Worm (Caenorhabditis elegans): Measurements from ENCODE around the gene sorf-2.

The sorf-2 gene

ce11 chrIII:5287877-5288276 is 38.5 kb upstream of the sorf-2 start, which contains the start of gene T15B12.1:
Gene T15B12.1 (plus strand): TSS chrIII:5288177.
- no peak for TF ChIP-seq ztf-1 (GFP tag; conservative IDR thresholded peaks at IDR 0.05)
- TF ChIP-seq mbf-1 (tag; optimal IDR thresholded peaks at IDR 0.05), result no peak
- no peak for TF ChIP-seq nhr-77 (tag; optimal IDR thresholded peaks at IDR 0.05)
- TF ChIP-seq elt-1 (tag; optimal IDR thresholded peaks at IDR 0.05), result no peak

ce11 chrIII:5290230-5290629 is 36.2 kb upstream of the sorf-2 start:
- no peak for TF ChIP-seq elt-1 (tag; optimal IDR thresholded peaks at IDR 0.05)
- no peak for TF ChIP-seq C34F6.9 (tag; optimal IDR thresholded peaks at IDR 0.05)
- no peak for TF ChIP-seq F13H6.1 (tag; optimal IDR thresholded peaks at IDR 0.05)
- TF ChIP-seq aly-2 (tag; optimal IDR thresholded peaks at IDR 0.05), result no peak
- no peak for TF ChIP-seq ztf-11 (tag; optimal IDR thresholded peaks at IDR 0.05)
- TF ChIP-seq lsy-2 (tag; optimal IDR thresholded peaks at IDR 0.05), result no peak
- no peak for TF ChIP-seq Y55F3AM.14 (GFP tag; optimal IDR thresholded peaks at IDR 0.05)
- no peak for TF ChIP-seq zag-1 (tag; optimal IDR thresholded peaks at IDR 0.05)
- TF ChIP-seq sma-9 (GFP tag; optimal IDR thresholded peaks at IDR 0.05), result no peak
- TF ChIP-seq sma-9 (tag; optimal IDR thresholded peaks at IDR 0.05), result no peak
- TF ChIP-seq snpc-4 (tag; optimal IDR thresholded peaks at IDR 0.05), result no peak
- no peak for TF ChIP-seq nhr-12 (tag; optimal IDR thresholded peaks at IDR 0.05)
- TF ChIP-seq lin-11 (tag; optimal IDR thresholded peaks at IDR 0.05), result no peak
- TF ChIP-seq crh-2 (tag; optimal IDR thresholded peaks at IDR 0.05), result no peak

- TF ChIP-seq ceh-16 (tag; optimal IDR thresholded peaks at IDR 0.05), result no peak
- TF ChIP-seq nhr-11 (tag; optimal IDR thresholded peaks at IDR 0.05), result no peak
- TF ChIP-seq mab-5 (tag; optimal IDR thresholded peaks at IDR 0.05), result no peak
- no peak for TF ChIP-seq skn-1 (tag; optimal IDR thresholded peaks at IDR 0.05)
- no peak for TF ChIP-seq sma-9 (GFP tag; optimal IDR thresholded peaks at IDR 0.05)
- TF ChIP-seq sma-9 (tag; optimal IDR thresholded peaks at IDR 0.05), result no peak
- TF ChIP-seq C34F6.9 (tag; optimal IDR thresholded peaks at IDR 0.05), result no peak
- TF ChIP-seq fos-1 (tag; optimal IDR thresholded peaks at IDR 0.05), result peak; percentile 46
- no peak for TF ChIP-seq unc-39 (tag; optimal IDR thresholded peaks at IDR 0.05)
These were observed 35.1 kb upstream of the sorf-2 start for ce11 chrIII:5291281-5291680.

- TF ChIP-seq ztf-11 (tag; optimal IDR thresholded peaks at IDR 0.05) (no peak), mdl-1 (tag; optimal IDR thresholded peaks at IDR 0.05) (no peak), lin-11 (tag; optimal IDR thresholded peaks at IDR 0.05) (no peak), sma-9 (GFP tag; optimal IDR thresholded peaks at IDR 0.05) (no peak), sma-9 (tag; optimal IDR thresholded peaks at IDR 0.05) (no peak), nhr-10 (tag; optimal IDR thresholded peaks at IDR 0.05) (no peak), nhr-23 (tag; optimal IDR thresholded peaks at IDR 0.05) (no peak)
These were observed 32.1 kb upstream of the sorf-2 start for ce11 chrIII:5294281-5294680.

- TF ChIP-seq elt-3 (tag; optimal IDR thresholded peaks at IDR 0.05) (no peak), nhr-21 (tag; optimal IDR thresholded peaks at IDR 0.05) (peak; percentile 28), nhr-11 (tag; optimal IDR thresholded peaks at IDR 0.05) (no peak), nhr-129 (tag; optimal IDR thresholded peaks at IDR 0.05) (peak; percentile 78), lin-11 (tag; optimal IDR thresholded peaks at IDR 0.05) (no peak), nhr-6 (tag; optimal IDR thresholded peaks at IDR 0.05) (peak; percentile 9), ztf-1 (GFP tag; conservative IDR thresholded peaks at IDR 0.05) (no peak), gmeb-1 (tag; optimal IDR thresholded peaks at IDR 0.05) (peak; percentile 36), nhr-77 (tag; optimal IDR thresholded peaks at IDR 0.05) (no peak), ama-1 (optimal IDR thresholded peaks at IDR 0.05) (no peak), sma-3 (GFP tag; optimal IDR thresholded peaks at IDR 0.05) (peak; percentile 55), lin-39 (tag; optimal IDR thresholded peaks at IDR 0.05) (no peak), ceh-16 (tag; optimal IDR thresholded peaks at IDR 0.05) (no peak), sma-9 (GFP tag; optimal IDR thresholded peaks at IDR 0.05) (peak; percentile 74), sma-9 (tag; optimal IDR thresholded peaks at IDR 0.05) (no peak), ceh-82 (tag; optimal IDR thresholded peaks at IDR 0.05) (no peak), nhr-237 (tag; optimal IDR thresholded peaks at IDR 0.05) (no peak), dmd-4 (tag; optimal IDR thresholded peaks at IDR 0.05) (no peak), sem-4 (tag; optimal IDR thresholded peaks at IDR 0.05) (peak; percentile 34), elt-1 (tag; optimal IDR thresholded peaks at IDR 0.05) (no peak), nhr-23 (tag; optimal IDR thresholded peaks at IDR 0.05) (no peak), snpc-4 (tag; optimal IDR thresholded peaks at IDR 0.05) (no peak), Y55F3AM.14 (GFP tag; optimal IDR thresholded peaks at IDR 0.05) (peak; percentile 67), nhr-25 (tag; optimal IDR thresholded peaks at IDR 0.05) (no peak), peb-1 (tag; optimal IDR thresholded peaks at IDR 0.05) (no peak), nhr-12 (tag; optimal IDR thresholded peaks at IDR 0.05) (no peak), mbf-1 (tag; optimal IDR thresholded peaks at IDR 0.05) (no peak), crh-2 (tag; optimal IDR thresholded peaks at IDR 0.05) (peak; percentile 28), C34F6.9 (tag; optimal IDR thresholded peaks at IDR 0.05) (peak; percentile 58), ztf-11 (tag; optimal IDR thresholded peaks at IDR 0.05) (no peak), alr-1 (tag; optimal IDR thresholded peaks at IDR 0.05) (no peak), F13H6.1 (tag; optimal IDR thresholded peaks at IDR 0.05) (peak; percentile 72), R02D3.7 (tag; optimal IDR thresholded peaks at IDR 0.05) (no peak), unc-55 (GFP tag; optimal IDR thresholded peaks at IDR 0.05) (peak; percentile 50), mab-5 (tag; optimal IDR thresholded peaks at IDR 0.05) (peak; percentile 33), fos-1 (tag; optimal IDR thresholded peaks at IDR 0.05) (peak; percentile 26), nhr-10 (tag; optimal IDR thresholded peaks at IDR 0.05) (no peak), ztf-4 (tag; optimal IDR thresholded peaks at IDR 0.05) (peak; percentile 56)
These were observed 31.6 kb upstream of the sorf-2 start for ce11 chrIII:5294867-5295266.

Measured in whole organism, L2 larva.